Worm (Caenorhabditis elegans) whole organism, L4/young adult: Measurements from ENCODE around the gene srx-93.

ENCODE experiments used
- W03F9.2 ChIP-seq: fragments of 150-350 bp; optimal IDR thresholded peaks from 2 replicates; lab custom pipeline; 2014; ENCODE audit warnings: missing biosample characterization, missing genetic modification characterization
- dao-5 ChIP-seq: sonication (generic microtip); optimal IDR thresholded peaks from 2 replicates; lab custom pipeline; 2016; ENCODE audit warnings: missing genotype, missing genetic modification characterization, moderate library complexity, missing compliant biosample characterization

DNA sequence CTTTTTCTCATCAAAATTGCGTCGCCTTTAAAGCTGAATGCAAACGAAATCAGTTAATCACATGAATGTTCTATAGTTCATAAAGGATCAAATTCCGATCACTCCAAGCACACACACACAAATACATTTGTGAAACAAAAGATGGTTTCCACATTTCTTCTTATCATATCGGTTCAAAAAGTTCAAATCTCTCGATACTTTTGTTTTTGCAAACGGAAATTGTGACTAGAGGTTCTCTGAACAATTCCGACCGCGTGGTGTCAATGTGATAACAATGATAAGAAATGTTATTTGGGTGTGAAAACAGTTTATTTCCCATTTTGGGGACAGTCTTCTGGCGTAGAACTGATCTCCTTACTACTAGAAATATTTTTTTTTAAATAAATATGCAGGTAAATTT lies 3.7 kb downstream of the srx-93 start:
- TF ChIP-seq dao-5 (no peak), W03F9.2 (tag; lab: Kevin White, UChicago) (no peak)
